Worm (Caenorhabditis elegans): ENCODE measurements around the gene C38C5.1.

DNA sequence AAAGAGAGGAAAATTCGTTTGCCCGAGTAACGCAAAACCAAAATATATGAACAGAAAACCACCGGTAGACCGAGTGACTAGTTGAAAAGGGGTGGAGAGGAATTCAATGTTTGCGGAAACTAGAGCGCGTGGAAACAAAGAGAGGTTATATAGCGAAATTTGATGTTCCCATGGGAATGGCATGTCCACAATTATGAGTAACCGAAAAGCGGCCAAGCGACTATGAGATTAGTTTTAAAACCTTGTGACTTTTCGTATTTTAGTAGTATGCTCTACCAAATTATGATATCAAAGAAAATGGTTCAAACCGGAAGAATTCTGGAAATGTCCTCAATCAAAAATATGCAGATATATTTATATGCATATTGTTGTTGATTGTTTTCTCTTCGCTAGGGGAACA is 45.1 kb upstream of the C38C5.1 start:
- TF ChIP-seq snpc-4 (tag; optimal IDR thresholded peaks at IDR 0.05) = no peak
- TF ChIP-seq ztf-4 (tag; optimal IDR thresholded peaks at IDR 0.05) = no peak
- TF ChIP-seq dmd-4 (tag; optimal IDR thresholded peaks at IDR 0.05) = no peak
- TF ChIP-seq ztf-11 (tag; optimal IDR thresholded peaks at IDR 0.05) = no peak
- TF ChIP-seq lin-39 (tag; optimal IDR thresholded peaks at IDR 0.05) = no peak
- TF ChIP-seq crh-2 (tag; optimal IDR thresholded peaks at IDR 0.05) = no peak
- TF ChIP-seq mab-5 (tag; optimal IDR thresholded peaks at IDR 0.05) = no peak
- no peak for TF ChIP-seq aly-2 (tag; optimal IDR thresholded peaks at IDR 0.05)
- TF ChIP-seq nhr-6 (tag; optimal IDR thresholded peaks at IDR 0.05) = no peak
- TF ChIP-seq elt-1 (tag; optimal IDR thresholded peaks at IDR 0.05) = no peak
